Worm (Caenorhabditis elegans): ENCODE data around the gene cox-5A.

cox-5A gene

ce11 chrIII:12925947-12926607 lies 20.8 kb downstream of the cox-5A start, which contains the start of the genes npp-25 and mrps-10:
Gene npp-25 (minus strand): TSS chrIII:12925997.
Gene mrps-10 (plus strand): TSS chrIII:12926557.
- peak; percentile 48 for TF ChIP-seq hmg-11 (tag; optimal IDR thresholded peaks at IDR 0.05)
- TF ChIP-seq lin-39 (tag; optimal IDR thresholded peaks at IDR 0.05) = peak; percentile 27
- TF ChIP-seq lin-15B (tag; optimal IDR thresholded peaks at IDR 0.05) = peak; percentile 50
- no peak for TF ChIP-seq pqm-1 (tag; optimal IDR thresholded peaks at IDR 0.05)
- peak; percentile 50 for TF ChIP-seq nfya-1 (tag; optimal IDR thresholded peaks at IDR 0.05; ENCODE audit: insufficient read depth)
- TF ChIP-seq pha-4 (tag; optimal IDR thresholded peaks at IDR 0.05) = peak; percentile 66
- no peak for TF ChIP-seq skn-1 (tag; optimal IDR thresholded peaks at IDR 0.05)

DNA sequence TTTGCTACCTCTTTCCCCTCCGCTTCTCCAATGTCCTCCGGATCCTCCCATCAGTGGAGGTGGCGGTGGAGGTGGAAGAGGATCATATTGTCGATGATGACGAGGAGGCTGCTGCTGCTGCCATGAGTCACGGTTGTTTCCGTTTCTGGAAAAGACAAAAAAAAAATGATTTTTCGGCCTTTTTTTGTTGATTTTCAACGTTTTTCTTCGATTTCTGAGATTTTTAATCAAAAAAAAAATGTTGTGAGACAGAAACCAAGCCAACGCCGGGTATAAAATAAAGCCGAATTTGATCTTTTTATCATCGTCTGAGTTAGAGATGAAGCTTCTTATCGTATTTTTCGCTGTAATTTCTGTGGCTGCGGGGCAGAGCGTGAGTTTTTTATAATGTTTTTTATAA lies 24.3 kb downstream of the cox-5A start, which contains the start of gene Y37D8A.19:
Y37D8A.19 (plus strand) TSS at position 301 of the 400 bp plus-strand sequence.
- TF ChIP-seq lin-39 (tag; optimal IDR thresholded peaks at IDR 0.05) = no peak
- no peak for TF ChIP-seq nhr-12 (tag; optimal IDR thresholded peaks at IDR 0.05)
- TF ChIP-seq snpc-4 (tag; optimal IDR thresholded peaks at IDR 0.05) = no peak
- TF ChIP-seq nhr-23 (tag; optimal IDR thresholded peaks at IDR 0.05) = no peak
- TF ChIP-seq mml-1 (tag; optimal IDR thresholded peaks at IDR 0.05) = no peak
- TF ChIP-seq tbx-2 (tag; optimal IDR thresholded peaks at IDR 0.05) = no peak
- TF ChIP-seq ceh-82 (tag; optimal IDR thresholded peaks at IDR 0.05) = no peak
- no peak for TF ChIP-seq nhr-237 (tag; optimal IDR thresholded peaks at IDR 0.05)
- no peak for TF ChIP-seq nhr-25 (tag; optimal IDR thresholded peaks at IDR 0.05)
- TF ChIP-seq jun-1 (tag; optimal IDR thresholded peaks at IDR 0.05) = no peak
- TF ChIP-seq nhr-11 (tag; optimal IDR thresholded peaks at IDR 0.05) = no peak
- TF ChIP-seq ztf-4 (tag; optimal IDR thresholded peaks at IDR 0.05) = no peak
- TF ChIP-seq skn-1 (tag; optimal IDR thresholded peaks at IDR 0.05) = no peak
- TF ChIP-seq R02D3.7 (tag; optimal IDR thresholded peaks at IDR 0.05) = no peak
- no peak for TF ChIP-seq unc-62 (GFP tag; optimal IDR thresholded peaks at IDR 0.05)
- TF ChIP-seq unc-39 (tag; optimal IDR thresholded peaks at IDR 0.05) = no peak
- no peak for TF ChIP-seq ceh-16 (tag; optimal IDR thresholded peaks at IDR 0.05)
- TF ChIP-seq mdl-1 (tag; optimal IDR thresholded peaks at IDR 0.05) = no peak
- TF ChIP-seq zag-1 (tag; optimal IDR thresholded peaks at IDR 0.05) = no peak
- TF ChIP-seq daf-12 (tag; optimal IDR thresholded peaks at IDR 0.05) = no peak

ce11 chrIII:12931108-12931507 lies 25.8 kb downstream of the cox-5A start:
- TF ChIP-seq elt-3 (tag; optimal IDR thresholded peaks at IDR 0.05) (no peak), nhr-77 (tag; optimal IDR thresholded peaks at IDR 0.05) (no peak), ztf-11 (tag; optimal IDR thresholded peaks at IDR 0.05) (no peak), fkh-2 (tag; optimal IDR thresholded peaks at IDR 0.05) (no peak), pha-4 (tag; optimal IDR thresholded peaks at IDR 0.05) (no peak), pqm-1 (tag; optimal IDR thresholded peaks at IDR 0.05) (no peak), jun-1 (tag; optimal IDR thresholded peaks at IDR 0.05) (no peak), hmg-11 (tag; optimal IDR thresholded peaks at IDR 0.05) (no peak), nhr-25 (tag; optimal IDR thresholded peaks at IDR 0.05) (no peak), skn-1 (tag; optimal IDR thresholded peaks at IDR 0.05) (no peak), ceh-82 (tag; optimal IDR thresholded peaks at IDR 0.05) (no peak), snpc-4 (tag; optimal IDR thresholded peaks at IDR 0.05) (no peak), fos-1 (tag; optimal IDR thresholded peaks at IDR 0.05) (no peak)

- TF ChIP-seq hmg-11 (tag; optimal IDR thresholded peaks at IDR 0.05) (peak; percentile 73), ztf-11 (tag; optimal IDR thresholded peaks at IDR 0.05) (no peak), lin-39 (tag; optimal IDR thresholded peaks at IDR 0.05) (peak; percentile 30), egl-5 (tag; optimal IDR thresholded peaks at IDR 0.05) (peak; percentile 4), nhr-67 (tag; optimal IDR thresholded peaks at IDR 0.05) (no peak), lin-15B (tag; optimal IDR thresholded peaks at IDR 0.05) (peak; percentile 79), ama-1 (optimal IDR thresholded peaks at IDR 0.05) (no peak), nhr-76 (tag; optimal IDR thresholded peaks at IDR 0.05) (no peak), unc-62 (GFP tag; optimal IDR thresholded peaks at IDR 0.05) (no peak), ztf-4 (tag; optimal IDR thresholded peaks at IDR 0.05) (no peak), pha-4 (tag; optimal IDR thresholded peaks at IDR 0.05) (peak; percentile 80), ceh-9 (tag; optimal IDR thresholded peaks at IDR 0.05) (no peak), zag-1 (tag; optimal IDR thresholded peaks at IDR 0.05) (no peak), mdl-1 (tag; optimal IDR thresholded peaks at IDR 0.05) (no peak), R02D3.7 (tag; optimal IDR thresholded peaks at IDR 0.05) (peak; percentile 49), nhr-43 (tag; optimal IDR thresholded peaks at IDR 0.05; ENCODE audit: poor library complexity, severe bottlenecking) (peak; percentile 69), fkh-2 (tag; optimal IDR thresholded peaks at IDR 0.05) (no peak), sea-2 (GFP tag; optimal IDR thresholded peaks at IDR 0.05) (no peak), nhr-77 (tag; optimal IDR thresholded peaks at IDR 0.05) (no peak), nfya-1 (tag; optimal IDR thresholded peaks at IDR 0.05; ENCODE audit: insufficient read depth) (peak; percentile 80), ZK546.5 (tag; optimal IDR thresholded peaks at IDR 0.05) (no peak), nhr-25 (tag; optimal IDR thresholded peaks at IDR 0.05) (peak; percentile 25), snpc-4 (tag; optimal IDR thresholded peaks at IDR 0.05) (peak; percentile 15), jun-1 (tag; optimal IDR thresholded peaks at IDR 0.05) (peak; percentile 39), elt-2 (tag; optimal IDR thresholded peaks at IDR 0.05) (peak; percentile 13), nhr-23 (tag; optimal IDR thresholded peaks at IDR 0.05) (peak; percentile 51), eor-1 (tag; optimal IDR thresholded peaks at IDR 0.05) (no peak), egl-27 (tag; optimal IDR thresholded peaks at IDR 0.05) (no peak), nhr-12 (tag; optimal IDR thresholded peaks at IDR 0.05) (no peak), skn-1 (tag; optimal IDR thresholded peaks at IDR 0.05) (peak; percentile 14), ceh-28 (tag; optimal IDR thresholded peaks at IDR 0.05) (peak; percentile 38), ceh-16 (tag; optimal IDR thresholded peaks at IDR 0.05) (no peak)
These were observed 26.6 kb downstream of the cox-5A start, which contains the start of gene rbm-7 for ce11 chrIII:12931786-12932427. Gene rbm-7 (minus strand): TSS chrIII:12931867.

Data from whole organism, L3 larva.